Comparison of ENCODE assay signal across 1 fruit fly cellular context in genomic region chr3R:9380970-9381369, dm6.
TF ChIP-seq lines count a peak whose summit lies in the region.

No protein-coding gene starts in this region.

TF ChIP-seq in whole organism, prepupa, 60 proteins besides CTCF, POLR2A, EP300 and RAD21 (continued from another document):
- TF ChIP-seq acj6 (GFP tag; optimal IDR thresholded peaks at IDR 0.05; lab: Kevin White, UChicago), result no peak
- no peak for TF ChIP-seq Eip93F (GFP tag; optimal IDR thresholded peaks at IDR 0.05; lab: Kevin White, UChicago)
- TF ChIP-seq vri (GFP tag; optimal IDR thresholded peaks at IDR 0.05; lab: Kevin White, UChicago), result no peak
- no peak for TF ChIP-seq CG11762 (GFP tag; optimal IDR thresholded peaks at IDR 0.05; lab: Kevin White, UChicago; ENCODE audit: insufficient read depth)
- no peak for TF ChIP-seq Eip75B (GFP tag; optimal IDR thresholded peaks at IDR 0.05; lab: Kevin White, UChicago)
- no peak for TF ChIP-seq CG4318 (GFP tag; optimal IDR thresholded peaks at IDR 0.05; lab: Kevin White, UChicago)
- TF ChIP-seq Eip78C (GFP tag; lab: Kevin White, UChicago), result peak; percentile 75
- TF ChIP-seq CG11294 (GFP tag; IDR thresholded peaks at IDR 0.05; lab: Robert Waterston, UW), result no peak
- no peak for TF ChIP-seq esn (GFP tag; optimal IDR thresholded peaks at IDR 0.05; lab: Kevin White, UChicago)
- no peak for TF ChIP-seq achi (GFP tag; optimal IDR thresholded peaks at IDR 0.05; lab: Kevin White, UChicago)
- no peak for TF ChIP-seq net (GFP tag; optimal IDR thresholded peaks at IDR 0.05; lab: Kevin White, UChicago)
- TF ChIP-seq CG7368 (GFP tag; optimal IDR thresholded peaks at IDR 0.05; lab: Kevin White, UChicago), result no peak
- TF ChIP-seq CG10631 (GFP tag; optimal IDR thresholded peaks at IDR 0.05; lab: Kevin White, UChicago), result no peak
- TF ChIP-seq CG16779 (tag; optimal IDR thresholded peaks at IDR 0.05; lab: Kevin White, UChicago), result peak; percentile 2
- no peak for TF ChIP-seq Met (GFP tag; optimal IDR thresholded peaks at IDR 0.05; lab: Kevin White, UChicago)
- TF ChIP-seq Sox15 (GFP tag; optimal IDR thresholded peaks at IDR 0.05; lab: Kevin White, UChicago), result no peak
